Fruit fly (Drosophila melanogaster) whole organism, wandering third instar larva: ENCODE results near the gene CG13086.

Experiments
- CrebA ChIP-seq: fragments of 200-800 bp; sonication (Bioruptor generic); optimal IDR thresholded peaks from 2 replicates; lab custom pipeline; 2016; ENCODE audit warnings: missing biosample characterization, mild to moderate bottlenecking, missing genetic modification characterization, borderline replicate concordance
- Dfd ChIP-seq: fragments of >200 bp; optimal IDR thresholded peaks from 2 replicates; lab custom pipeline; 2017; ENCODE audit warnings: missing biosample characterization, missing genetic modification characterization
- HLH106 ChIP-seq: fragments of 200-800 bp; optimal IDR thresholded peaks from 3 replicates; lab custom pipeline; 2019; ENCODE audit warnings: missing biosample characterization, mild to moderate bottlenecking, missing genetic modification characterization, moderate library complexity
- br ChIP-seq: fragments of 200-800 bp; sonication (Bioruptor generic); optimal IDR thresholded peaks from 2 replicates; lab custom pipeline; 2016; ENCODE audit warnings: missing biosample characterization, missing genetic modification characterization
- jim ChIP-seq: fragments of 175-275, 200-325 bp; sonication (Bioruptor generic); optimal IDR thresholded peaks from 2 replicates; lab custom pipeline; 2016; ENCODE audit warnings: missing biosample characterization, mild to moderate bottlenecking, missing genetic modification characterization
- pan ChIP-seq: fragments of >200 bp; optimal IDR thresholded peaks from 2 replicates; lab custom pipeline; 2017

- TF ChIP-seq br (GFP tag; lab: Kevin White, UChicago) (no peak), CrebA (no peak), Dfd (GFP tag; lab: Kevin White, UChicago) (no peak), HLH106 (tag; lab: Kevin White, UChicago) (no peak), jim (GFP tag; lab: Kevin White, UChicago) (no peak), pan (lab: Kevin White, UChicago) (no peak)
These were observed 43.2 kb upstream of the CG13086 start for dm6 chr2L:19320787-19321593.
